Worm (Caenorhabditis elegans) whole organism, L1 larva: Measurements from ENCODE around the gene F41G4.13.

ENCODE experiments used
- C16A3.4 ChIP-seq: fragments of 150-350 bp; optimal IDR thresholded peaks from 2 replicates; lab custom pipeline; 2014; ENCODE audit warnings: missing biosample characterization, missing genetic modification characterization
- Y116A8C.19 ChIP-seq: sonication (generic microtip); optimal IDR thresholded peaks from 2 replicates; lab custom pipeline; 2016; ENCODE audit warnings: missing compliant biosample characterization, missing genetic modification characterization, borderline replicate concordance
- alr-1 ChIP-seq: fragments of 200-800 bp; sonication (Bioruptor generic); optimal IDR thresholded peaks from 2 replicates; lab custom pipeline; 2018; ENCODE audit warnings: borderline replicate concordance, mild to moderate bottlenecking, missing genetic modification characterization, missing compliant biosample characterization
- blmp-1 ChIP-seq: fragments of 150-350 bp; optimal IDR thresholded peaks from 2 replicates; lab custom pipeline; 2014; ENCODE audit warnings: missing biosample characterization, missing genetic modification characterization
- ceh-82 ChIP-seq, 3 experiments: fragments of 150-350 bp in 1 of 3; sonication (generic microtip) in 2 of 3; optimal IDR thresholded peaks; 2 replicates each; lab custom pipeline; 2014 to 2017; ENCODE audit warnings: missing biosample characterization in 3 of 3, missing genetic modification characterization in 3 of 3
- ceh-88 ChIP-seq: fragments of 200-800 bp; sonication (Bioruptor generic); IDR thresholded peaks from 2 replicates; pipeline ENCODE4 v1.3.6; 2022; ENCODE audit warnings: missing genetic modification characterization, missing compliant biosample characterization
- ces-1 ChIP-seq: fragments of 150-350 bp; optimal IDR thresholded peaks from 2 replicates; lab custom pipeline; 2014; ENCODE audit warnings: missing biosample characterization, missing genetic modification reagents, missing genetic modification characterization
- dpl-1 ChIP-seq, 3 experiments: fragments of 150-350 bp in 2 of 3; sonication (generic microtip) in 1 of 3; optimal IDR thresholded peaks; 2 replicates each; lab custom pipeline; 2014 to 2017; ENCODE audit warnings: missing biosample characterization in 3 of 3, missing genetic modification characterization in 3 of 3, missing genetic modification reagents in 3 of 3
- dsc-1 ChIP-seq: sonication (generic microtip); optimal IDR thresholded peaks from 2 replicates; lab custom pipeline; 2016; ENCODE audit warnings: mild to moderate bottlenecking, missing genetic modification characterization, missing compliant biosample characterization
- efl-3 ChIP-seq: fragments of 200-800 bp; sonication (Bioruptor generic); optimal IDR thresholded peaks from 2 replicates; lab custom pipeline; 2018; ENCODE audit warnings: mild to moderate bottlenecking, missing genetic modification characterization, missing compliant biosample characterization
- egl-13 ChIP-seq: sonication (generic microtip); optimal IDR thresholded peaks from 2 replicates; lab custom pipeline; 2016; ENCODE audit warnings: missing genotype, missing genetic modification reagents, missing genetic modification characterization, missing compliant biosample characterization
- egl-27 ChIP-seq, 2 experiments: fragments of 150-350 bp in 1 of 2; sonication (generic microtip); optimal IDR thresholded peaks; 3 replicates each; lab custom pipeline; 2017 to 2018; ENCODE audit warnings: missing biosample characterization in 2 of 2, missing genetic modification characterization in 2 of 2, missing genetic modification reagents in 2 of 2
- elt-3 ChIP-seq, 6 experiments: fragments of 150-350 bp in 1 of 6; sonication (generic microtip); optimal IDR thresholded peaks; 2 replicates each; lab custom pipeline; 2017 to 2018; ENCODE audit warnings: missing biosample characterization in 6 of 6, missing genetic modification characterization in 6 of 6, inconsistent platforms in 1 of 6
- fkh-10 ChIP-seq: sonication (generic microtip); optimal IDR thresholded peaks from 2 replicates; lab custom pipeline; 2017; ENCODE audit warnings: missing biosample characterization, missing genetic modification reagents, missing genetic modification characterization
- fkh-8 ChIP-seq: sonication (generic microtip); optimal IDR thresholded peaks from 2 replicates; lab custom pipeline; 2016; ENCODE audit warnings: mild to moderate bottlenecking, missing genetic modification characterization, missing compliant biosample characterization
- fos-1 ChIP-seq: fragments of 150-350 bp; optimal IDR thresholded peaks from 2 replicates; lab custom pipeline; 2014; ENCODE audit warnings: missing biosample characterization, missing genetic modification characterization
- hlh-4 ChIP-seq: sonication (generic microtip); optimal IDR thresholded peaks from 2 replicates; lab custom pipeline; 2016; ENCODE audit warnings: mild to moderate bottlenecking, missing genetic modification characterization, missing compliant biosample characterization
- hpl-2 ChIP-seq: fragments of 150-350 bp; optimal IDR thresholded peaks from 2 replicates; lab custom pipeline; 2014; ENCODE audit warnings: missing biosample characterization, missing genetic modification reagents, missing genetic modification characterization
- jun-1 ChIP-seq: fragments of 150-350 bp; optimal IDR thresholded peaks from 2 replicates; lab custom pipeline; 2014; ENCODE audit warnings: missing biosample characterization, missing genetic modification reagents, missing genetic modification characterization
- lin-13 ChIP-seq: fragments of 150-350 bp; optimal IDR thresholded peaks from 2 replicates; lab custom pipeline; 2014; ENCODE audit warnings: missing biosample characterization, missing genetic modification reagents, missing genetic modification characterization
- lin-14 ChIP-seq: fragments of 200-800 bp; sonication (Bioruptor generic); optimal IDR thresholded peaks from 2 replicates; lab custom pipeline; 2018; ENCODE audit warnings: mild to moderate bottlenecking, missing genetic modification characterization, moderate library complexity, missing compliant biosample characterization
- lin-15B ChIP-seq: fragments of 150-350 bp; sonication (generic microtip); optimal IDR thresholded peaks from 3 replicates; lab custom pipeline; 2014; ENCODE audit warnings: missing biosample characterization, missing genetic modification characterization
- lin-35 ChIP-seq, 2 experiments: fragments of 150-350 bp; optimal IDR thresholded peaks; 2 replicates each; lab custom pipeline; 2014; ENCODE audit warnings: missing biosample characterization in 2 of 2, missing genetic modification characterization in 2 of 2, missing genetic modification reagents in 2 of 2
- lsy-2 ChIP-seq, 2 experiments: fragments of 150-350 bp; optimal IDR thresholded peaks; 2 replicates each; lab custom pipeline; 2014; ENCODE audit warnings: missing biosample characterization in 2 of 2, missing genetic modification characterization in 2 of 2
- mab-9 ChIP-seq: fragments of 200-800 bp; sonication (Bioruptor generic); IDR thresholded peaks from 2 replicates; pipeline ENCODE4 v1.3.6; 2022; ENCODE audit warnings: missing genetic modification reagents, missing genetic modification characterization, missing compliant biosample characterization
- nhr-11 ChIP-seq: fragments of 150-350 bp; optimal IDR thresholded peaks from 2 replicates; lab custom pipeline; 2014; ENCODE audit warnings: missing biosample characterization, missing genetic modification characterization
- nhr-12 ChIP-seq: sonication (generic microtip); optimal IDR thresholded peaks from 2 replicates; lab custom pipeline; 2017; ENCODE audit warnings: missing biosample characterization, missing genetic modification characterization
- nhr-19 ChIP-seq: fragments of 200-800 bp; sonication (Bioruptor generic); conservative IDR thresholded peaks from 2 replicates; pipeline ENCODE4 v1.3.6; 2022; ENCODE audit warnings: missing genetic modification characterization, missing compliant biosample characterization
- nhr-20 ChIP-seq: sonication (generic microtip); optimal IDR thresholded peaks from 2 replicates; lab custom pipeline; 2016; ENCODE audit warnings: mild to moderate bottlenecking, missing genetic modification characterization, missing compliant biosample characterization
- nhr-237 ChIP-seq: fragments of 150-350 bp; optimal IDR thresholded peaks from 2 replicates; lab custom pipeline; 2014; ENCODE audit warnings: missing biosample characterization, missing genetic modification characterization
- nhr-28 ChIP-seq: fragments of 150-350 bp; optimal IDR thresholded peaks from 2 replicates; lab custom pipeline; 2014; ENCODE audit warnings: missing biosample characterization, missing genetic modification characterization
- nhr-71 ChIP-seq: sonication (generic microtip); optimal IDR thresholded peaks from 2 replicates; lab custom pipeline; 2016; ENCODE audit warnings: mild to moderate bottlenecking, missing genetic modification characterization, moderate library complexity, missing compliant biosample characterization
- nhr-77 ChIP-seq: fragments of 150-350 bp; optimal IDR thresholded peaks from 2 replicates; lab custom pipeline; 2014; ENCODE audit warnings: missing biosample characterization, missing genetic modification characterization
- nhr-85 ChIP-seq: sonication (generic microtip); peaks from one replicate; lab custom pipeline; 2016; ENCODE audit warnings: missing genetic modification characterization, inconsistent platforms, missing compliant biosample characterization
- pax-3 ChIP-seq: fragments of 200-800 bp; sonication (Bioruptor generic); optimal IDR thresholded peaks from 2 replicates; lab custom pipeline; 2018; ENCODE audit warnings: mild to moderate bottlenecking, missing genetic modification characterization, moderate library complexity, missing compliant biosample characterization
- rnt-1 ChIP-seq: sonication (generic microtip); optimal IDR thresholded peaks from 2 replicates; lab custom pipeline; 2016; ENCODE audit warnings: mild to moderate bottlenecking, missing genetic modification characterization, moderate library complexity, missing compliant biosample characterization
- skn-1 ChIP-seq: fragments of 150-350 bp; optimal IDR thresholded peaks from 2 replicates; lab custom pipeline; 2014; ENCODE audit warnings: missing biosample characterization, missing genetic modification characterization
- sox-4 ChIP-seq: sonication (generic microtip); optimal IDR thresholded peaks from 2 replicates; lab custom pipeline; 2016; ENCODE audit warnings: missing genetic modification characterization, missing compliant biosample characterization
- swsn-7 ChIP-seq: sonication (generic microtip); optimal IDR thresholded peaks from 2 replicates; lab custom pipeline; 2016; ENCODE audit warnings: missing genetic modification characterization, missing compliant biosample characterization
- unc-130 ChIP-seq: fragments of 150-350 bp; optimal IDR thresholded peaks from 2 replicates; lab custom pipeline; 2017; ENCODE audit warnings: missing biosample characterization, missing genetic modification characterization, inconsistent platforms
- unc-30 ChIP-seq: sonication (generic microtip); optimal IDR thresholded peaks from 2 replicates; lab custom pipeline; 2017; ENCODE audit warnings: missing biosample characterization, missing genetic modification characterization
- unc-62 ChIP-seq: fragments of 150-350 bp; optimal IDR thresholded peaks from 2 replicates; lab custom pipeline; 2014; ENCODE audit warnings: missing biosample characterization, missing genetic modification reagents, missing genetic modification characterization
- unc-98 ChIP-seq: fragments of 200-800 bp; sonication (Bioruptor generic); IDR thresholded peaks from 2 replicates; pipeline ENCODE4 v1.3.6; 2022; ENCODE audit warnings: missing genetic modification characterization, missing compliant biosample characterization
- vab-15 ChIP-seq: sonication (generic microtip); optimal IDR thresholded peaks from 2 replicates; lab custom pipeline; 2017; ENCODE audit warnings: missing genotype, mild to moderate bottlenecking, missing genetic modification characterization, missing compliant biosample characterization
- zag-1 ChIP-seq: fragments of 150-350 bp; optimal IDR thresholded peaks from 2 replicates; lab custom pipeline; 2014; ENCODE audit warnings: missing biosample characterization, missing genetic modification characterization
- zip-4 ChIP-seq: fragments of 200-800 bp; sonication (Bioruptor generic); optimal IDR thresholded peaks from 2 replicates; lab custom pipeline; 2018; ENCODE audit warnings: mild to moderate bottlenecking, missing genetic modification characterization, moderate library complexity, missing compliant biosample characterization
- ztf-4 ChIP-seq: fragments of 150-350 bp; optimal IDR thresholded peaks from 2 replicates; lab custom pipeline; 2014; ENCODE audit warnings: missing biosample characterization, missing genetic modification characterization

F41G4.13 gene

ce11 chrX:16796826-16797225 lies 37.8 kb downstream of the F41G4.13 start (continued):
- TF ChIP-seq nhr-28 (tag; lab: Kevin White, UChicago) = no peak
- no peak for TF ChIP-seq alr-1 (tag; lab: Kevin White, UChicago)
- TF ChIP-seq unc-130 (tag; lab: Kevin White, UChicago) = peak; percentile 90
- peak; percentile 82 to 90 for TF ChIP-seq lsy-2 (tag; optimal IDR thresholded peaks at IDR 0.05; lab: Kevin White, UChicago)
- peak; percentile 84 for TF ChIP-seq C16A3.4 (tag; lab: Kevin White, UChicago)
- TF ChIP-seq nhr-12 (tag; lab: Kevin White, UChicago) = no peak
- no peak for TF ChIP-seq hlh-4 (tag; lab: Kevin White, UChicago)
- peak; percentile 80 for TF ChIP-seq pax-3 (tag; lab: Kevin White, UChicago)
- TF ChIP-seq unc-30 (tag; lab: Kevin White, UChicago) = no peak
- TF ChIP-seq nhr-11 (tag; lab: Kevin White, UChicago) = peak; percentile 85
- no peak for TF ChIP-seq unc-62 (GFP tag; lab: Kevin White, UChicago)
- TF ChIP-seq dpl-1 (GFP tag; optimal IDR thresholded peaks at IDR 0.05; lab: Kevin White, UChicago) = peak; percentile 59 to 65 (median 61)
- TF ChIP-seq fos-1 (tag; lab: Kevin White, UChicago) = peak; percentile 74
- TF ChIP-seq lin-35 (GFP tag; optimal IDR thresholded peaks at IDR 0.05; lab: Kevin White, UChicago) = peak; percentile 70 to 88
- TF ChIP-seq ceh-82 (tag; optimal IDR thresholded peaks at IDR 0.05; lab: Kevin White, UChicago) = peak; percentile 72 to 86 (median 81)
- peak; percentile 98 for TF ChIP-seq fkh-10
- peak; percentile 86 for TF ChIP-seq rnt-1 (tag; lab: Kevin White, UChicago)
- peak; percentile 89 for TF ChIP-seq lin-13 (GFP tag; lab: Kevin White, UChicago)
- peak; percentile 84 for TF ChIP-seq ceh-88 (GFP tag; lab: Robert Waterston, UW)
- TF ChIP-seq zag-1 (tag; lab: Kevin White, UChicago) = no peak
- peak; percentile 85 for TF ChIP-seq sox-4 (tag; lab: Kevin White, UChicago)
- TF ChIP-seq zip-4 (GFP tag; lab: Kevin White, UChicago) = peak; percentile 46
- peak; percentile 98 for TF ChIP-seq fkh-8 (tag; lab: Kevin White, UChicago)
- TF ChIP-seq vab-15 (tag; lab: Kevin White, UChicago) = peak; percentile 80
- no peak for TF ChIP-seq Y116A8C.19 (tag; lab: Kevin White, UChicago)
- peak; percentile 86 for TF ChIP-seq dsc-1
- TF ChIP-seq efl-3 = no peak
- peak; percentile 99 for TF ChIP-seq nhr-71
- peak; percentile 93 for TF ChIP-seq ztf-4 (tag; lab: Kevin White, UChicago)
- peak; percentile 56; the same call in 1 of the 2 replicates for TF ChIP-seq mab-9 (GFP tag; lab: Robert Waterston, UW)
- TF ChIP-seq ces-1 (GFP tag; lab: Kevin White, UChicago) = no peak

- peak; percentile 33 for TF ChIP-seq lin-14 (GFP tag; lab: Kevin White, UChicago)
- no peak for TF ChIP-seq hlh-4 (tag; lab: Kevin White, UChicago)
- TF ChIP-seq nhr-85 (tag; lab: Kevin White, UChicago) = peak; percentile 76
- TF ChIP-seq hpl-2 (GFP tag; lab: Kevin White, UChicago) = no peak
Observed at ce11 chrX:16795978-16796377, 38.6 kb downstream of the F41G4.13 start, which contains the start of gene aak-2. aak-2 (plus strand) TSS chrX:16796087.

ce11 chrX:16793470-16793869 lies 41.1 kb downstream of the F41G4.13 start:
- TF ChIP-seq egl-27 (tag; optimal IDR thresholded peaks at IDR 0.05; lab: Kevin White, UChicago) = no peak
- TF ChIP-seq skn-1 (tag; lab: Kevin White, UChicago) = no peak
- TF ChIP-seq nhr-77 (tag; lab: Kevin White, UChicago) = no peak
- TF ChIP-seq nhr-11 (tag; lab: Kevin White, UChicago) = no peak
- peak; percentile 35 for TF ChIP-seq fkh-8 (tag; lab: Kevin White, UChicago)
- TF ChIP-seq zip-4 (GFP tag; lab: Kevin White, UChicago) = no peak
- no peak for TF ChIP-seq alr-1 (tag; lab: Kevin White, UChicago)
- TF ChIP-seq nhr-237 (tag; lab: Kevin White, UChicago) = no peak
- no peak for TF ChIP-seq hlh-4 (tag; lab: Kevin White, UChicago)
- peak; percentile 33 for TF ChIP-seq rnt-1 (tag; lab: Kevin White, UChicago)
- peak; percentile 17 for TF ChIP-seq blmp-1 (tag; lab: Kevin White, UChicago)
- TF ChIP-seq unc-98 (GFP tag; lab: Robert Waterston, UW) = no peak
- TF ChIP-seq nhr-71 = peak; percentile 49
- TF ChIP-seq lin-15B = no peak
- TF ChIP-seq unc-62 (GFP tag; lab: Kevin White, UChicago) = no peak
- peak; percentile 2 for TF ChIP-seq nhr-20 (tag; lab: Kevin White, UChicago)
- TF ChIP-seq ces-1 (GFP tag; lab: Kevin White, UChicago) = no peak
- TF ChIP-seq lin-13 (GFP tag; lab: Kevin White, UChicago) = no peak
- peak; percentile 23; the same call in 1 of the 2 replicates for TF ChIP-seq nhr-19 (GFP tag; lab: Robert Waterston, UW)
- TF ChIP-seq lin-14 (GFP tag; lab: Kevin White, UChicago) = peak; percentile 78
- peak; percentile 18 for TF ChIP-seq swsn-7 (tag; lab: Kevin White, UChicago)
- TF ChIP-seq egl-13 (tag; lab: Kevin White, UChicago) = no peak
- peak in 1 of 6 experiments; percentile 46 for TF ChIP-seq elt-3 (tag; optimal IDR thresholded peaks at IDR 0.05; lab: Kevin White, UChicago)
- TF ChIP-seq jun-1 (tag; lab: Kevin White, UChicago) = no peak
- peak; percentile 34 for TF ChIP-seq unc-130 (tag; lab: Kevin White, UChicago)
